Fruit fly (Drosophila melanogaster) Kc167 (cell line): ENCODE data around the gene CG42714.

Source experiments
- Myc ChIP-seq: fragments of >200 bp; optimal IDR thresholded peaks from 2 replicates; lab custom pipeline; 2017; ENCODE audit warnings: missing external identifiers
- Sin3A ChIP-seq: fragments of >200 bp; optimal IDR thresholded peaks from 2 replicates; lab custom pipeline; 2018; ENCODE audit warnings: missing external identifiers
- h ChIP-seq: fragments of >200 bp; optimal IDR thresholded peaks from 3 replicates; lab custom pipeline; 2018; ENCODE audit warnings: missing external identifiers
- insv ChIP-seq: fragments of >200 bp; optimal IDR thresholded peaks from 3 replicates; lab custom pipeline; 2018; ENCODE audit warnings: missing external identifiers
- psq ChIP-seq: fragments of >200 bp; optimal IDR thresholded peaks from 2 replicates; lab custom pipeline; 2017; ENCODE audit warnings: missing external identifiers
- ttk ChIP-seq: sonication (Bioruptor generic); optimal IDR thresholded peaks from 2 replicates; lab custom pipeline; 2017; ENCODE audit warnings: missing external identifiers

Gene CG42714

dm6 chr3L:6220187-6220586 lies 13.7 kb downstream of the CG42714 start, which contains the start of gene CG33946:
TSS of gene CG33946 (plus strand) at chr3L:6220578.
- no peak for TF ChIP-seq Myc (lab: Kevin White, UChicago)
- no peak for TF ChIP-seq h (lab: Kevin White, UChicago)
- no peak for TF ChIP-seq psq (lab: Kevin White, UChicago)
- TF ChIP-seq insv (lab: Kevin White, UChicago): no peak
- no peak for TF ChIP-seq Sin3A (lab: Kevin White, UChicago)
- no peak for TF ChIP-seq ttk (lab: Kevin White, UChicago)

DNA sequence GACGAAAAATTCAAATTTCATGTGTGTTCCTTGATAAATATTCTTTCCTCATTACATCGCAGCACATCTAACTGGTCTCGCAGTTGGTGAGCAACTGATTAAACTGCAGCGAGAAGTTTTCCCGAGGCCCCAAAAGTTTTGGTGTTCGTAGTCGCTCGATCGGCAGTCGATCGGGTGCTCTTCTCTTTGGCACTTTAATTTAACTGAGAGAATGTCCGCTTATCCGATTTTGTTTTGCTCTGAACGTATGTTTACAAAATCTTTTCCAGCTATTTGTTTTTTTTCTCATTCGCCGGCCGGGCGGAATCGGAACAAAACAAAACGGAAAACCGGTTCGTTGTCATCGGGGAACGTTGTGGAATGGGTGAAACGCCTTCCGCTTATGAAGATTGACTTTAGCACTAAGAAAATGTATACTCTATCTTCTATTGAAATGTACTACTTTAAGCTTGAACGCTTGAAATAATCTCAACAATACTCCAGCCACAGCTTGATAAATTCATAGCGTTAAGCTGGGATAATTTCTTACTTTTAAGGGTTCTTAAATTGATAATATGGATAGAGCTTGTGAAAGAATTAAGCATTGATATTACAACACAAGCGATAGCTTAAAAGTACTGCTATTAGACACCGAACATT lies 15.2 kb downstream of the CG42714 start:
- no peak for TF ChIP-seq psq (lab: Kevin White, UChicago)
- TF ChIP-seq Myc (lab: Kevin White, UChicago): no peak
- no peak for TF ChIP-seq Sin3A (lab: Kevin White, UChicago)
- no peak for TF ChIP-seq insv (lab: Kevin White, UChicago)
- no peak for TF ChIP-seq h (lab: Kevin White, UChicago)
- TF ChIP-seq ttk (lab: Kevin White, UChicago): no peak

dm6 chr3L:6217806-6218205 lies 16.1 kb downstream of the CG42714 start, which contains the start of gene LanA:
TSS of gene LanA (minus strand) at chr3L:6218022.
- TF ChIP-seq h (lab: Kevin White, UChicago): no peak
- no peak for TF ChIP-seq Myc (lab: Kevin White, UChicago)
- TF ChIP-seq Sin3A (lab: Kevin White, UChicago): no peak
- TF ChIP-seq psq (lab: Kevin White, UChicago): no peak
- TF ChIP-seq insv (lab: Kevin White, UChicago): no peak
- TF ChIP-seq ttk (lab: Kevin White, UChicago): no peak

DNA sequence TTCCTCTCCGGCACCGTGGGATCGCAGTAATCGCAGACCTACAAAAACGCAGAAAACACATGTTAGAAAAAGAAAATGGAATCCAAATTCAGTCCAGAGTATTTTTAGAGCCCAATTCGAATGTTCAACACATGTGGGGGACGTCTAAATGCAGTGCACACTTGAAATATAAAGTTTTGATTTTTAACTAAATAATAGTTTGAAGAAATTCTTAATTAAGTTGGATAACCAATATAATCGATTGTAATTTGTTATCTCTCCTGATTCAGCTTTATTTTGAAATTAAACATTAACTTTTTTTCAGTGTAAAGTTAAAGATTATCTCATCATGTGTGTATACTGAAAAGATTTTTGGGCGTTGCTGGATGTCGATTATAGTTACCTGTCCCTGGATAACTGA lies 16.6 kb downstream of the CG42714 start:
- TF ChIP-seq Sin3A (lab: Kevin White, UChicago) (no peak), psq (lab: Kevin White, UChicago) (no peak), h (lab: Kevin White, UChicago) (no peak), ttk (lab: Kevin White, UChicago) (no peak), insv (lab: Kevin White, UChicago) (no peak), Myc (lab: Kevin White, UChicago) (no peak)

- TF ChIP-seq ttk (lab: Kevin White, UChicago): no peak
- no peak for TF ChIP-seq insv (lab: Kevin White, UChicago)
- no peak for TF ChIP-seq h (lab: Kevin White, UChicago)
- TF ChIP-seq Myc (lab: Kevin White, UChicago): no peak
- no peak for TF ChIP-seq Sin3A (lab: Kevin White, UChicago)
- no peak for TF ChIP-seq psq (lab: Kevin White, UChicago)
Measured at dm6 chr3L:6216787-6217078, 17.1 kb downstream of the CG42714 start.

dm6 chr3L:6215976-6216786 lies 17.7 kb downstream of the CG42714 start:
- TF ChIP-seq h (lab: Kevin White, UChicago) (no peak), Myc (lab: Kevin White, UChicago) (no peak), Sin3A (lab: Kevin White, UChicago) (no peak), psq (lab: Kevin White, UChicago) (no peak), ttk (lab: Kevin White, UChicago) (no peak), insv (lab: Kevin White, UChicago) (no peak)

DNA sequence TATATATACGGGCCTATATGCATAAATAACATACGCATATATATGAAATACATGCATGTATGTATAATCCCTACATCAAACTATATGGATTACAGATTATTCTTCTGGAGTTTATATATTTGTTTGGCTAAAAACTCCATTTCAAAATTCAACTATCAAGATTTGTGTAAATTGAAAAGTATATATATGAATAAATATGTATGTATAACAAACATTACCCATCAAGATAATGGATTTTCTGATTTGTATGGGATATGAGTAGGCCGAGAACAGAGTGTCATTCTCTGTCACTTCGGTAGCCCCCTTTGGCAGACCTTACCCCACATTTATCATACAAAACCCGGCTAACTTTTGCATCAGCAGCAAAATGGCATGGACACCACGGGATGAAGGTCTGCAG lies 33.7 kb downstream of the CG42714 start, which contains the start of gene CG8219:
Gene CG8219 (plus strand): TSS at position 301 of the 400 bp plus-strand sequence.
- TF ChIP-seq Sin3A (lab: Kevin White, UChicago): no peak
- TF ChIP-seq h (lab: Kevin White, UChicago): no peak
- TF ChIP-seq Myc (lab: Kevin White, UChicago): no peak

- TF ChIP-seq insv (lab: Kevin White, UChicago) (no peak), ttk (lab: Kevin White, UChicago) (no peak), psq (lab: Kevin White, UChicago) (no peak), Sin3A (lab: Kevin White, UChicago) (no peak), Myc (lab: Kevin White, UChicago) (no peak), h (lab: Kevin White, UChicago) (no peak)
Measured at dm6 chr3L:6193556-6194114, 40.2 kb downstream of the CG42714 start.

DNA sequence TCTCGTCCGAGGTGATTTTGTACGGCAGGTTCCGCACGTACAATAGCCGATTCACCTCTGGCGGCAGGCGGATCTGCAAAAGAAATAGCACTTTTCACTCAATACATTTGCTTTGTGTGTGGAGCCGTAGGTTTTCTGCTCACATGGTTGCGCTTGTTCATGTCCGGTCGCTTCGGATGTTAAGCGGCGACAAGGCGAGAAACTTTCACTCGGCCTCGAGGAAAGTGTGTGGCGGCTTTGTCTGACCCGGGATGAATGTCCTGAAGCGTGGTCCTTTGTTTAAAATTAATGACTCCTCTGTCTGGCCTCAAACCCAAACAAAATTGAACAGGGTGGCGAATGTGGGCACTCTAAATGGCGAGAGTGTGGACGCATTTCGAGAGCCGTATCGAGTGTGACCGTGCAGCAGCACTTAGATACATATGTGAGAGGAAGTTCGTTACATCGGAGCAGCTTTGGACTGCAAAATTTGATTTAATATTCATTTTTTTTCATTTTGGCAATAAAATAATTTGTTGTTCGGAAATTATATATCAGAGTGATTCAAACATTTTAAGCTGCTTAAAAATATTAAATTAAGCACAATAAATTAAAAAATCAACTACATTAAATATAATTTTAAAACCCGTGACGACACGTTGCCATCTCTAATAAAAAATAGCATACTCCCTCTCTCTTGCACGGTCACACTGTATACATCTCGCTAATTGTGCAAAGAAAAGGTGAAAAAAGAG lies 40.9 kb downstream of the CG42714 start, which contains the start of the genes Sf3b6 and Tnpo:
Gene Sf3b6 (minus strand): TSS at position 358 of the 734 bp plus-strand sequence.
Gene Tnpo (plus strand): TSS at position 659 of the 734 bp plus-strand sequence.
- TF ChIP-seq h (lab: Kevin White, UChicago) (no peak), psq (lab: Kevin White, UChicago) (no peak), Myc (lab: Kevin White, UChicago) (no peak), ttk (lab: Kevin White, UChicago) (no peak), insv (lab: Kevin White, UChicago) (no peak), Sin3A (lab: Kevin White, UChicago) (no peak)
